Worm (Caenorhabditis elegans): ENCODE measurements around the gene twk-2.
A peak's percentile ranks its signal among the peaks of the same experiment; 100 is the strongest.

twk-2 gene

DNA sequence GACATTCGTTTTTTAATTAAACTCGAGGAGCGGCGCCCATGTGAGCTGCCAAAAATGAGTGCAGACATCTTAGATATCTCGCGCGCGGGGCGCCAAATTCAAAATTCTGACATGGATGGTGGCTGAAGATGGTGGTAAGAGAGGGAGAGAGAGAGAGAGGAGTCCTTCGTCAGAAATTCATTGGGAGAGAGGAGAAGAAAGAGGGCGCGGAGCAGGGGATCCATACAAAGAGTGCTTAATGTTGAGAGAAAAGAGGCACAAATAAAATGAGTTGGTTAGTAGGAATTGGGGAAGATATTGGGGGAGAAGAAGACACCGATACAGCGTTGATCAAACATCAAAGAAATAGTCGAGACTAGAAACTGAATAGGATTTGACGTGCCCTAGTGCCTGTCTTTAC, 502 bp upstream of the twk-2 start:
- TF ChIP-seq lin-39 (tag; optimal IDR thresholded peaks at IDR 0.05) (peak; percentile 45), nfya-1 (tag; optimal IDR thresholded peaks at IDR 0.05; ENCODE audit: insufficient read depth) (peak; percentile 34), lin-15B (tag; optimal IDR thresholded peaks at IDR 0.05) (peak; percentile 53), R02D3.7 (tag; optimal IDR thresholded peaks at IDR 0.05) (no peak), hmg-11 (tag; optimal IDR thresholded peaks at IDR 0.05) (peak; percentile 7)

DNA sequence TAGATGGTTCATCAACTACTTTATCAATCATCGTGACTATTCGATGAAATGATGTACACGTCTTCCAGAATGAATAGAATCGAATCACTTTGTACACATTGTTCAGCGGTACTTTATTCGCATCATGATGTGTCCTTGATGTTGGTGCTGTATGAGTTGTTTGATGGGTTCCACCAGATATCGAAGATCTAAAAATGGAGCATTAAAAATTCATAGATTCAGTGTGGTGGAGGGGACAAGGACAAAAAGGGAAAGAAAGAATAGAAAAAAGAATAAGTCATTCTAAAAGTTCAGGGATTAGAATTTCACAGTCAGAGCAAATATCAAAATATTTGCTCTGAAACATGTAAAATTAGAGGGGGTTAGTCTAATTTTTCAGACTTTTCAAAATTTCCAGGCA, 8.1 kb downstream of the twk-2 start:
- TF ChIP-seq pha-4 (tag; optimal IDR thresholded peaks at IDR 0.05) (no peak), lsy-12 (tag; optimal IDR thresholded peaks at IDR 0.05) (no peak), R02D3.7 (tag; optimal IDR thresholded peaks at IDR 0.05) (no peak), unc-39 (tag; optimal IDR thresholded peaks at IDR 0.05) (no peak), ceh-9 (tag; optimal IDR thresholded peaks at IDR 0.05) (no peak), nhr-11 (tag; optimal IDR thresholded peaks at IDR 0.05) (no peak), fkh-2 (tag; optimal IDR thresholded peaks at IDR 0.05) (no peak), elt-3 (tag; optimal IDR thresholded peaks at IDR 0.05) (no peak), nhr-237 (tag; optimal IDR thresholded peaks at IDR 0.05) (no peak), nhr-28 (tag; optimal IDR thresholded peaks at IDR 0.05) (no peak), elt-1 (tag; optimal IDR thresholded peaks at IDR 0.05) (no peak), daf-12 (tag; optimal IDR thresholded peaks at IDR 0.05) (no peak), lin-39 (tag; optimal IDR thresholded peaks at IDR 0.05) (no peak)

DNA sequence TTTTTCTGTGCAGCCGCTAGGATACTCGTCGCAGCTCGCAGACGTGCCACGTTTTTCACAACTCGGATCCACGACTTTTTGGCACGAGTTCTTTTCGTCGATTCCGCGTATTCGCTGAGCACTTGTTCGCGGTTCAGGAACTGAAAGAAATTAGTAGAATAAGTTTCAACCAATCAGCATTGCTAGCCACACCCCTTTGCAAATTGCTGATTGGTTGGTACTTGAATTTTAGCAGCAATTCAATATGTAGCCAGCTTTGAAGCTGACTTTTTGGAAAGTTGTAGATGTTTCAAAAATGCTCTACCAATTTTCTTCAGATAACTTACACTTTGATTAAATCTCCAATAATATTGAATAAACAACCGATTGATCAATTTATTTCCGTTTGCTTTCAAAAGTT, 11.7 kb downstream of the twk-2 start:
- peak; percentile 93 for TF ChIP-seq nfya-1 (tag; optimal IDR thresholded peaks at IDR 0.05; ENCODE audit: insufficient read depth)
- TF ChIP-seq nhr-25 (tag; optimal IDR thresholded peaks at IDR 0.05), result no peak

DNA sequence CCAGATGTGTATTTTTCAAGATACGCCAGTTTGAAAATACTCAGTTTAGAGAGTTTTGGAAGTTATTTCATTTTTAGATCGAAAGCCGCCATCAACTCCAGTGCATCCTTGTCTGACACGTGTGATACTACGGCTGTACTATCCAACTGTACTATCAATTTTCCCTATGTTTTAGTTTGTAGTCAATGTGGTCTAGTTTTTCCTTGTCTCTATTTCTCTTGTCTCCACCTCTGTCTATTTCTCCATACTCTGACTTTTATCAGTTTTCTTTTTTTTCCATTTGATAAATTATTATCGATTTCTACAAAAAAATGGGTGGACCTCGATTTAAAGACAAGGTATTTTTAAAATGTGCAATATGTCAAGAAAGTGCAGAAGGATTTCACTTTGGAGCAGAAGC, 14.3 kb downstream of the twk-2 start, which contains the start of gene nhr-16:
TSS of gene nhr-16 (plus strand) at position 205 of the 400 bp plus-strand sequence.
- TF ChIP-seq nhr-12 (tag; optimal IDR thresholded peaks at IDR 0.05) (no peak), fkh-10 (GFP tag; optimal IDR thresholded peaks at IDR 0.05) (no peak), elt-2 (tag; optimal IDR thresholded peaks at IDR 0.05) (peak; percentile 33)

DNA sequence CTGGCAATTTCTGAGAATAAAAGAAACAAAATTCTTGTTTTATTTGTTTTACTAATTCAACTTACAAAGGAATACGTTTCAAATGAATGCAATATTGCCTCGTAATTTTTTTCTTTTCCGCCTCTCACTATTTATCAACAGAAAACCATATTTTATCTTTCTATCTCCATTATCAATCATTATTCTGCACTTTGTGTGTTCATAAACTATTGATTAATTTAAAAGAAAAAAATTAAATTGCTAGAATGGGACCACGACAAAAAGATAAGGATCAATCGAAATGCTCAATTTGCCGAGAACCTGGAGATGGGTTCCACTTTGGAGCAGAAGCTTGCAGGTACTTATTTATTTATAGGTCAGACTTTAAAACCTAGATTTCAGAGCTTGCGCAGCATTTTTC, 17.8 kb downstream of the twk-2 start, which contains the start of gene nhr-273:
TSS of gene nhr-273 (plus strand) at position 167 of the 400 bp plus-strand sequence.
- TF ChIP-seq elt-2 (tag; optimal IDR thresholded peaks at IDR 0.05), result peak; percentile 54
- no peak for TF ChIP-seq nhr-12 (tag; optimal IDR thresholded peaks at IDR 0.05)
- TF ChIP-seq nhr-43 (tag; optimal IDR thresholded peaks at IDR 0.05; ENCODE audit: poor library complexity, severe bottlenecking), result peak; percentile 61

DNA sequence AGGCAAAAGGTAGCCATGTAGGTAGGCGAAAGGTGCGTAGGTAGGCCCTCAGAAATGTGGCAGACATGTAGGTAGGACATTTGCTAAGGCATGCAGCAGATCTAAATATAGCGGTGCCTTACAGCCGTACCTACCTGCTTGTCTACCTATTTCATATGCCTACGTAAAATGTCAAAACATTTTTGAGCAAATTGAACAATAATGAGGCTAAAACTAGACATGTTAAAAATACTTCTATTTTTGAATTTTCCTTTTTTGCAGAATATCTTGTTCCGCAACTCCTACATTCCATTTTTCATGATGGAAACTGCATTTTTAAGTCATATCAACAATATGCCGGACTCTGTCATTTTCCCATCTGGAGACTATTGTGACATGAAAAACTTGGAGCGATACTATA, 18.7 kb downstream of the twk-2 start:
- no peak for TF ChIP-seq elt-2 (tag; optimal IDR thresholded peaks at IDR 0.05)
- TF ChIP-seq lin-39 (tag; optimal IDR thresholded peaks at IDR 0.05), result no peak
- no peak for TF ChIP-seq lin-15B (tag; optimal IDR thresholded peaks at IDR 0.05)
- no peak for TF ChIP-seq aly-2 (tag; optimal IDR thresholded peaks at IDR 0.05)
- TF ChIP-seq snpc-4 (tag; optimal IDR thresholded peaks at IDR 0.05), result no peak
- TF ChIP-seq nhr-28 (tag; optimal IDR thresholded peaks at IDR 0.05), result no peak
- no peak for TF ChIP-seq nhr-237 (tag; optimal IDR thresholded peaks at IDR 0.05)
- TF ChIP-seq lsy-12 (tag; optimal IDR thresholded peaks at IDR 0.05), result no peak
- no peak for TF ChIP-seq nhr-11 (tag; optimal IDR thresholded peaks at IDR 0.05)
- no peak for TF ChIP-seq nhr-43 (tag; optimal IDR thresholded peaks at IDR 0.05; ENCODE audit: poor library complexity, severe bottlenecking)
- no peak for TF ChIP-seq nhr-76 (tag; optimal IDR thresholded peaks at IDR 0.05)
- TF ChIP-seq elt-3 (tag; optimal IDR thresholded peaks at IDR 0.05), result no peak
- TF ChIP-seq ztf-4 (tag; optimal IDR thresholded peaks at IDR 0.05), result no peak

DNA sequence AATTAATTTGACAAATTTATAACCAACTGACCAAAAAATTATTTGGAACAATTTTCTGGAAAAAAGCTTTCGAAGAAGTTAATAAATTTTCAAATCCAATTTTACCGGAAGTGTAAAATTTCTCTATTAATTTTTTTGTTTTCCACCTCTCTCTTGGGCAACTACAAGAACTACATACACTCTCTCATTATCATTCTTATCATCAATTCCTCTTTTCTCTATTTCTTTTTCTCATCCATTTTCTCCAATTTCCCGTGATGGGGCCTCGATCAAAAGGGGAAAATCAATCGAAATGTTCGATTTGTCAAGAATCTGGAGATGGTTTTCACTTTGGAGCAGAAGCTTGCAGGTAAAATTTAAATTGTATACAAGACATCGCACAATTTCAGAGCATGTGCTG, 19.8 kb downstream of the twk-2 start, which contains the start of gene nhr-109:
TSS of gene nhr-109 (plus strand) at position 222 of the 400 bp plus-strand sequence.
- TF ChIP-seq mdl-1 (tag; optimal IDR thresholded peaks at IDR 0.05), result no peak
- TF ChIP-seq hmg-11 (tag; optimal IDR thresholded peaks at IDR 0.05), result no peak
- TF ChIP-seq elt-2 (tag; optimal IDR thresholded peaks at IDR 0.05), result peak; percentile 59
- TF ChIP-seq pqm-1 (tag; optimal IDR thresholded peaks at IDR 0.05), result peak; percentile 40
- TF ChIP-seq daf-12 (tag; optimal IDR thresholded peaks at IDR 0.05), result no peak
- no peak for TF ChIP-seq elt-1 (tag; optimal IDR thresholded peaks at IDR 0.05)
- no peak for TF ChIP-seq elt-3 (tag; optimal IDR thresholded peaks at IDR 0.05)
